Fruit fly (Drosophila melanogaster) whole organism, prepupa: ENCODE measurements around the gene trbl.
A peak's percentile ranks its signal among the peaks of the same experiment; 100 is the strongest.

Source experiments
- CG10669 ChIP-seq: fragments of 200-800 bp; sonication (Bioruptor generic); optimal IDR thresholded peaks from 3 replicates; lab custom pipeline; 2018; ENCODE audit warnings: missing biosample characterization, mild to moderate bottlenecking, missing genetic modification characterization, moderate library complexity
- CG11294 ChIP-seq: fragments of 200-800 bp; sonication (Bioruptor generic); IDR thresholded peaks from 2 replicates; pipeline ENCODE4 v1.3.6; 2022; ENCODE audit warnings: missing biosample characterization, missing genetic modification characterization
- CG15336 ChIP-seq: fragments of 200-800 bp; sonication (Bioruptor generic); IDR thresholded peaks from 2 replicates; pipeline ENCODE4 v1.3.6; 2022; ENCODE audit warnings: missing biosample characterization, missing genetic modification characterization
- CG4318 ChIP-seq: fragments of 200-800 bp; sonication (Bioruptor generic); optimal IDR thresholded peaks from 3 replicates; lab custom pipeline; 2017; ENCODE audit warnings: missing biosample characterization, mild to moderate bottlenecking, missing genetic modification characterization
- CG6792 ChIP-seq: fragments of 200-800 bp; sonication (Bioruptor generic); optimal IDR thresholded peaks from 3 replicates; lab custom pipeline; 2016; ENCODE audit warnings: missing biosample characterization, missing genetic modification characterization
- CG6808 ChIP-seq: fragments of 200-800 bp; sonication (Bioruptor generic); optimal IDR thresholded peaks from 3 replicates; lab custom pipeline; 2017; ENCODE audit warnings: missing biosample characterization, missing genetic modification characterization, mild to moderate bottlenecking, moderate library complexity, missing genetic modification reagents
- CG6854 ChIP-seq: fragments of 200-800 bp; sonication (Bioruptor generic); optimal IDR thresholded peaks from 2 replicates; lab custom pipeline; 2017; ENCODE audit warnings: missing biosample characterization, mild to moderate bottlenecking, missing genetic modification characterization
- Lpt ChIP-seq: fragments of 200-800 bp; sonication (Bioruptor generic); optimal IDR thresholded peaks from 3 replicates; lab custom pipeline; 2016; ENCODE audit warnings: missing biosample characterization, missing genetic modification characterization
- OdsH ChIP-seq: fragments of 200-800 bp; sonication (Bioruptor generic); optimal IDR thresholded peaks from 3 replicates; lab custom pipeline; 2016; ENCODE audit warnings: missing biosample characterization, missing genetic modification characterization
- Smox ChIP-seq: fragments of 200-800 bp; sonication (Bioruptor generic); optimal IDR thresholded peaks from 3 replicates; lab custom pipeline; 2016; ENCODE audit warnings: missing biosample characterization, missing genetic modification characterization
- achi ChIP-seq: fragments of 200-800 bp; sonication (Bioruptor generic); optimal IDR thresholded peaks from 3 replicates; lab custom pipeline; 2016; ENCODE audit warnings: missing biosample characterization, missing genetic modification characterization
- eg ChIP-seq: fragments of 200-800 bp; sonication (Bioruptor generic); IDR thresholded peaks from 3 replicates; pipeline ENCODE4 v1.3.6; 2022; ENCODE audit warnings: missing biosample characterization, missing genetic modification characterization
- esn ChIP-seq: fragments of 200-800 bp; sonication (Bioruptor generic); optimal IDR thresholded peaks from 2 replicates; lab custom pipeline; 2016; ENCODE audit warnings: missing biosample characterization, mild to moderate bottlenecking, missing genetic modification characterization, moderate library complexity

Gene trbl

DNA sequence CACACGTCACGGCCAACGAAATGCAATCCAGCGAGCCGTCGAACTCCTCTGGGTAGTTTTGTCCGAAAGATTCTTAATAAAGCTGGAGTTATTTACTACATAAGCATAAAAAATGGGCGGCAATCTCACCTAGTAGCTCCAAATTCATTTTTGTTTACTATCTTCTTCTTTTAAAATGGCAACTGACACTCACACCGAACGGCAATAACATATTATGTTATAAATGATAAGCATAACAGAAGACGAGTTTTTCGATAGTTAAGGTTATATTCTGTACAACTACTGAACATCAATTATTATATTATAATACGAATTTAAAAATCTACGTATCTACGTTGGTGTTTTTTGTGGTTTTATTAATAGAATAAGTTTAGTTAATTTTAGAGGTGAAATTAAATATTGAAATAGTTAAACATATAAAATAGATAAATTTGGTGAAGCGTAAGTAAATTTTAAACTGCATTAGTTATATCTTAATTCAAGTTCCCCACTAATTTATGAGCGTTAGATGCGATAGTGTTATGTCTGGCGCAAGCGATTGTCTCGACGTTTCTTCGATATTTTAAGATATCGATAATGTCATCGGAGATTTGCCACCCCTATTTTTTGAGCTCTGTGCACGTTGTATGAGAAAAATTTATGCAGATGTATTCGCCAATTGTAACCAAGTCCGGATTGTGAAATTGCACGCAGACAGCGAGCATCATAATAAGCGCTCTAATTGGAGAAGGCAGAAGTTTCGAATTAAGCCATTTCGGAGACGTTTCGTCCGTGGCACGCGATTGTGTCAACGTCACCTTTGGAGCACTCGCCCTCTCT lies 53.4 kb downstream of the trbl start, which contains the start of the genes Rbbp5 and eRF1 (continued):
- TF ChIP-seq CG10669 (GFP tag; lab: Kevin White, UChicago), result peak; percentile 34
- TF ChIP-seq Lpt (GFP tag; lab: Kevin White, UChicago), result peak; percentile 4
- peak; percentile 71 for TF ChIP-seq Smox (GFP tag; lab: Kevin White, UChicago)
- TF ChIP-seq CG11294 (GFP tag; lab: Robert Waterston, UW), result peak; percentile 45; the same call in 1 of the 2 replicates
- no peak for TF ChIP-seq CG4318 (GFP tag; lab: Kevin White, UChicago)
- TF ChIP-seq eg (GFP tag; lab: Robert Waterston, UW), result no peak; the same call in 2 of the 3 replicates
- TF ChIP-seq CG6792 (GFP tag; lab: Kevin White, UChicago), result peak; percentile 64
- peak; percentile 79 for TF ChIP-seq OdsH
- no peak for TF ChIP-seq CG6808 (GFP tag; lab: Kevin White, UChicago)
- TF ChIP-seq CG6854 (GFP tag; lab: Kevin White, UChicago), result peak; percentile 63
- TF ChIP-seq esn (GFP tag; lab: Kevin White, UChicago), result peak; percentile 76
- TF ChIP-seq CG15336 (GFP tag; lab: Robert Waterston, UW), result no peak; the same call in none of the 2 replicates
- peak; percentile 58 for TF ChIP-seq achi (GFP tag; lab: Kevin White, UChicago)
